Worm (Caenorhabditis elegans): ENCODE data around the gene sri-19.

sri-19 gene

DNA sequence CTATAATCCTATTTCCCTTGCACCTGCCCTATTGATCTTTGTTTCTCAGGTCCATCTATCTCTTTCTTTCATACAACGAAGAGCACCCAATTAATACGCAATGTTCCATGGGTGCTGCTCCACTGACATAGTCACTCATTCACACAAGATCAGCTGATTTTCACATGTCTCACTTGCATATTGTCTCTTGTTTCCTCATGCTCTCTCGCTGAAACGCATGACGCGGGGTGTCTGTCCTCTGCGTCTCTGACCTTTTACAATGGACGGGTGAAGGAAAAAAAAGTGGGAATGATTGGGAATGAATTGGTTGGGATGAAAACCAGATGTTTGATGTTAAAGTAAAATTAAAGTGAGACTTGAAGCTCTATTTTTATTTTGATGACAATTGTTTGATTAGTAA is 22.8 kb upstream of the sri-19 start (continued):
- TF ChIP-seq rnt-1 (tag; optimal IDR thresholded peaks at IDR 0.05) (peak; percentile 94), zag-1 (tag; optimal IDR thresholded peaks at IDR 0.05) (no peak), hlh-17 (GFP tag; optimal IDR thresholded peaks at IDR 0.05; ENCODE audit: borderline replicate concordance) (no peak), lir-3 (tag; optimal IDR thresholded peaks at IDR 0.05; ENCODE audit: poor library complexity) (peak; percentile 85), nhr-12 (tag; optimal IDR thresholded peaks at IDR 0.05) (no peak), mep-1 (tag; optimal IDR thresholded peaks at IDR 0.05) (peak; percentile 96), tlp-1 (tag; optimal IDR thresholded peaks at IDR 0.05) (no peak), isw-1 (GFP tag; IDR thresholded peaks at IDR 0.05) (peak; percentile 71), nhr-90 (tag; optimal IDR thresholded peaks at IDR 0.05; ENCODE audit: poor library complexity) (no peak), nhr-28 (tag; optimal IDR thresholded peaks at IDR 0.05) (no peak), pqm-1 (tag; optimal IDR thresholded peaks at IDR 0.05) (no peak), ztf-11 (tag; optimal IDR thresholded peaks at IDR 0.05) (peak in 1 of 2 experiments; percentile 86), F16B12.6 (tag; optimal IDR thresholded peaks at IDR 0.05) (peak; percentile 11), ets-5 (GFP tag; IDR thresholded peaks at IDR 0.05) (no peak), hpl-2 (GFP tag; optimal IDR thresholded peaks at IDR 0.05) (peak; percentile 30), nhr-11 (tag; optimal IDR thresholded peaks at IDR 0.05) (peak; percentile 90), nhr-47 (tag; optimal IDR thresholded peaks at IDR 0.05) (peak; percentile 93), skn-1 (tag; optimal IDR thresholded peaks at IDR 0.05) (peak; percentile 78), lin-14 (GFP tag; optimal IDR thresholded peaks at IDR 0.05) (peak; percentile 99), fkh-8 (tag; optimal IDR thresholded peaks at IDR 0.05) (peak; percentile 94), aha-1 (tag; optimal IDR thresholded peaks at IDR 0.05) (peak; percentile 63), efl-3 (GFP tag; optimal IDR thresholded peaks at IDR 0.05) (no peak), lsy-2 (tag; optimal IDR thresholded peaks at IDR 0.05) (peak; percentile 89 to 90), mdl-1 (tag; optimal IDR thresholded peaks at IDR 0.05) (peak in 1 of 2 experiments; percentile 96), ztf-4 (tag; optimal IDR thresholded peaks at IDR 0.05) (peak; percentile 94), ces-1 (GFP tag; optimal IDR thresholded peaks at IDR 0.05) (no peak), tbx-2 (tag; optimal IDR thresholded peaks at IDR 0.05) (peak; percentile 90), nhr-77 (tag; optimal IDR thresholded peaks at IDR 0.05) (no peak), egl-27 (tag; optimal IDR thresholded peaks at IDR 0.05) (peak in 1 of 2 experiments; percentile 44), hlh-4 (tag; optimal IDR thresholded peaks at IDR 0.05) (no peak), sptf-1 (tag; optimal IDR thresholded peaks at IDR 0.05) (no peak), nhr-71 (tag; optimal IDR thresholded peaks at IDR 0.05) (peak; percentile 98), jun-1 (tag; optimal IDR thresholded peaks at IDR 0.05) (peak; percentile 87), dpl-1 (GFP tag; optimal IDR thresholded peaks at IDR 0.05) (peak; percentile 62 to 68 (median 64)), alr-1 (tag; optimal IDR thresholded peaks at IDR 0.05; ENCODE audit: borderline replicate concordance) (no peak), nhr-20 (tag; optimal IDR thresholded peaks at IDR 0.05) (peak; percentile 95), pax-3 (tag; optimal IDR thresholded peaks at IDR 0.05) (peak; percentile 75), unc-30 (tag; optimal IDR thresholded peaks at IDR 0.05) (no peak), C16A3.4 (tag; optimal IDR thresholded peaks at IDR 0.05) (peak; percentile 77), snpc-4 (tag; optimal IDR thresholded peaks at IDR 0.05) (peak; percentile 43)

DNA sequence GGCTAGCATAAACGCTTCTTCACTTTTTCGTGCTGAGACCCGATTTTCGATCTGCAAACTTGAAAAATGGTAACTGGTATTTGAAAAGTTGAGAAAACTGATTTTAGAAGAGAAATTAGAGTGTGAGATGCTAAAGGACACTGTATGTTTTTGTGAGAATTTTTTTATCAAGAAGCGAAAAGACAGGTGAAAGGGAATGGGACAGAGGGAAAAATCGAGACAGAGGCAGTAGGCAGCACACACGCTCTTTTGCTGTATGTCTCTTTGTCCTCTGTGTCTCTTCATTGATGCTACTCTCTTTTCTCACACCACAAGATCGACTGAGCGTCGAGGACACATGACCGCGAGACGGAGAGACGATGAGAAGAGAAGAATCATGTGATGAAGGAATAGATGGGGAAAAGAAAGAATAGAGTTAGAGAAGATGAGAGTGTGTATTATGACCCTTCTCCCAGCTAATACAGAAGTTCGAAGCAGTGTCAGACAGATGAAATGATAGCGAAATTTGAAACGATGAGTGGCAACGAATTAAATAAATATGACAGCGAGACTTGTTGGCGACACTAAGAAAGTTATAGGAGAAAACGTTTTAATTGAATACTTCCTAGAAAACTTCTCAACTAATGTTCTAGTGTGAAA is 22.2 kb upstream of the sri-19 start, which contains the start of gene lgg-2:
TSS of gene lgg-2 (minus strand) at position 51 of the 639 bp plus-strand sequence.
- TF ChIP-seq efl-3 (GFP tag; optimal IDR thresholded peaks at IDR 0.05) (no peak), nhr-20 (tag; optimal IDR thresholded peaks at IDR 0.05) (peak; percentile 99), sup-37 (GFP tag; optimal IDR thresholded peaks at IDR 0.05) (peak; percentile 73), nhr-28 (tag; optimal IDR thresholded peaks at IDR 0.05) (no peak), irx-1 (tag; optimal IDR thresholded peaks at IDR 0.05) (peak; percentile 93), egl-27 (tag; optimal IDR thresholded peaks at IDR 0.05) (peak; percentile 52 to 76), ztf-11 (tag; optimal IDR thresholded peaks at IDR 0.05) (peak in 1 of 2 experiments; percentile 85), dsc-1 (tag; optimal IDR thresholded peaks at IDR 0.05) (peak; percentile 93), fkh-8 (tag; optimal IDR thresholded peaks at IDR 0.05) (peak; percentile 92), snpc-4 (tag; optimal IDR thresholded peaks at IDR 0.05) (peak; percentile 79), C16A3.4 (tag; optimal IDR thresholded peaks at IDR 0.05) (peak; percentile 85), pag-3 (tag; optimal IDR thresholded peaks at IDR 0.05; ENCODE audit: borderline replicate concordance, insufficient read depth) (no peak), blmp-1 (tag; optimal IDR thresholded peaks at IDR 0.05) (peak; percentile 97), nhr-71 (tag; optimal IDR thresholded peaks at IDR 0.05) (peak; percentile 100), ceh-63 (GFP tag; optimal IDR thresholded peaks at IDR 0.05) (no peak), mep-1 (tag; optimal IDR thresholded peaks at IDR 0.05) (peak; percentile 98), isw-1 (GFP tag; IDR thresholded peaks at IDR 0.05) (peak; percentile 92), egl-13 (tag; optimal IDR thresholded peaks at IDR 0.05) (peak; percentile 92), elt-2 (tag; optimal IDR thresholded peaks at IDR 0.05) (peak; percentile 89), aha-1 (tag; optimal IDR thresholded peaks at IDR 0.05) (peak; percentile 71), mef-2 (tag; optimal IDR thresholded peaks at IDR 0.05) (peak; percentile 76), lir-3 (tag; optimal IDR thresholded peaks at IDR 0.05; ENCODE audit: poor library complexity) (peak; percentile 91), F16B12.6 (tag; optimal IDR thresholded peaks at IDR 0.05) (no peak)

All from whole organism, L1 larva.